Fruit fly (Drosophila melanogaster): ENCODE data around the gene CG9586.

DNA sequence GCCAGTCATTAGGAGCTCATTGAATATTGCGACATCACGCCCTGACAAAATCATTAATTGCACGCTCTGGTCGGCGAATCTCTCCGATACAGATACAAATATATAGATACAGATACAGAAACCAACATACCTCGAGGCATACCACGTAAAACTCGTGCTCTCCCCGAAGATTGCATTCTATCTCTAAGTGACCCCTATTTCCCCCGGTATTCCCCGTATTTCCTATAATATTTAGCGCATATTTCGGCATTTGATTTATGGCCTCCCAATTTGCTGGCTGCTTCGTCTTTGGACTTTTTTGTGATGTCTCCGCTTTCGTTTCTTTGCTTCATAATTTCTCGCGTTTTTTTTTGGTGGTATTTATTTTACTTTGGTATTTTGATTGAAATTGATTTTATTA is 26.0 kb upstream of the CG9586 start:
- TF ChIP-seq usp (GFP tag; optimal IDR thresholded peaks at IDR 0.05) (no peak), pan (optimal IDR thresholded peaks at IDR 0.05) (no peak), CG8478 (optimal IDR thresholded peaks at IDR 0.05) (no peak), Dll (optimal IDR thresholded peaks at IDR 0.05) (no peak)
